Fruit fly (Drosophila melanogaster) whole organism, embryonic: ENCODE data around the gene CG13113.

Experiments used
- CG11085 ChIP-seq: fragments of 200-800 bp; sonication (Bioruptor generic); IDR thresholded peaks from 2 replicates; pipeline ENCODE4 v1.3.6; 2022; ENCODE audit warnings: missing biosample characterization, missing genetic modification characterization
- CG12769 ChIP-seq: fragments of 200-800 bp; sonication (Bioruptor generic); optimal IDR thresholded peaks from 2 replicates; lab custom pipeline; 2019; ENCODE audit warnings: missing biosample characterization, mild to moderate bottlenecking, missing genetic modification characterization, moderate library complexity
- CG15479 ChIP-seq: fragments of 200-800 bp; sonication (Bioruptor generic); optimal IDR thresholded peaks from 3 replicates; lab custom pipeline; 2019; ENCODE audit warnings: missing biosample characterization, mild to moderate bottlenecking, missing genetic modification characterization, moderate library complexity
- CG15601 ChIP-seq: fragments of 200-800 bp; sonication (Bioruptor generic); optimal IDR thresholded peaks from 3 replicates; lab custom pipeline; 2019; ENCODE audit warnings: missing biosample characterization, mild to moderate bottlenecking, missing genetic modification characterization, moderate library complexity
- CG18619 ChIP-seq: fragments of 200-800 bp; sonication (Bioruptor generic); optimal IDR thresholded peaks from 3 replicates; lab custom pipeline; 2017; ENCODE audit warnings: missing biosample characterization, mild to moderate bottlenecking, missing genetic modification characterization
- CG18764 ChIP-seq: fragments of 200-800 bp; sonication (Bioruptor generic); optimal IDR thresholded peaks from 3 replicates; lab custom pipeline; 2016; ENCODE audit warnings: missing biosample characterization, missing genetic modification characterization
- CG3065 ChIP-seq: fragments of 200-800 bp; sonication (Bioruptor generic); optimal IDR thresholded peaks from 2 replicates; lab custom pipeline; 2016; ENCODE audit warnings: missing biosample characterization, missing genetic modification characterization
- CG31365 ChIP-seq: fragments of 200-800 bp; sonication (Bioruptor generic); optimal IDR thresholded peaks from 2 replicates; lab custom pipeline; 2018; ENCODE audit warnings: missing biosample characterization, mild to moderate bottlenecking, missing genetic modification characterization
- CG32767 ChIP-seq: fragments of 200-800 bp; sonication (Bioruptor generic); IDR thresholded peaks from 2 replicates; pipeline ENCODE4 v1.3.6; 2022; ENCODE audit warnings: missing biosample characterization, missing genetic modification characterization
- CG33213 ChIP-seq: fragments of 200-800 bp; sonication (Bioruptor generic); optimal IDR thresholded peaks from 3 replicates; lab custom pipeline; 2016; ENCODE audit warnings: missing biosample characterization, missing genetic modification characterization
- CG42726 ChIP-seq: fragments of 200-800 bp; sonication (Bioruptor generic); IDR thresholded peaks from 2 replicates; pipeline ENCODE4 v1.3.6; 2022; ENCODE audit warnings: missing biosample characterization, missing genetic modification characterization; ENCODE audit not compliant: partially characterized antibody
- CG43689 ChIP-seq: fragments of 200-800 bp; sonication (Bioruptor generic); IDR thresholded peaks from 2 replicates; pipeline ENCODE4 v1.3.6; 2022; ENCODE audit warnings: missing biosample characterization, missing genetic modification characterization
- CG6272 ChIP-seq: fragments of 200-800 bp; sonication (Bioruptor generic); IDR thresholded peaks from 2 replicates; pipeline ENCODE4 v1.3.6; 2022; ENCODE audit warnings: missing biosample characterization, missing genetic modification characterization
- CG6791 ChIP-seq: fragments of 200-800 bp; sonication (Bioruptor generic); IDR thresholded peaks from 3 replicates; pipeline ENCODE4 v1.3.6; 2022; ENCODE audit warnings: missing biosample characterization, missing genetic modification characterization; ENCODE audit not compliant: partially characterized antibody
- CG7928 ChIP-seq: fragments of 200-800 bp; sonication (Bioruptor generic); optimal IDR thresholded peaks from 2 replicates; lab custom pipeline; 2017; ENCODE audit warnings: missing biosample characterization, mild to moderate bottlenecking, missing genetic modification characterization
- CG9817 ChIP-seq: fragments of 200-800 bp; sonication (Bioruptor generic); optimal IDR thresholded peaks from 2 replicates; lab custom pipeline; 2018; ENCODE audit warnings: missing biosample characterization, mild to moderate bottlenecking, missing genetic modification characterization, moderate library complexity
- CTCF ChIP-seq: fragments of 200-800 bp; sonication (Bioruptor generic); optimal IDR thresholded peaks from 2 replicates; lab custom pipeline; 2017; ENCODE audit warnings: missing biosample characterization, mild to moderate bottlenecking, missing genetic modification characterization, moderate library complexity
- Deaf1 ChIP-seq: fragments of 200-800 bp; optimal IDR thresholded peaks from 3 replicates; lab custom pipeline; 2019; ENCODE audit warnings: missing biosample characterization, mild to moderate bottlenecking, missing genetic modification characterization, moderate library complexity
- Doc2 ChIP-seq: fragments of 200-800 bp; sonication (Bioruptor generic); IDR thresholded peaks from 2 replicates; pipeline ENCODE4 v1.3.6; 2022; ENCODE audit warnings: missing biosample characterization, missing genetic modification characterization
- Hmx ChIP-seq: fragments of 200-800 bp; sonication (Bioruptor generic); optimal IDR thresholded peaks from 2 replicates; lab custom pipeline; 2016; ENCODE audit warnings: missing biosample characterization, missing genetic modification characterization
- Lim3 ChIP-seq: fragments of 200-800 bp; sonication (Bioruptor generic); IDR thresholded peaks from 2 replicates; pipeline ENCODE4 v1.3.6; 2022; ENCODE audit warnings: missing biosample characterization, missing genetic modification characterization
- Nf-YB ChIP-seq: fragments of 200-800 bp; sonication (Bioruptor generic); optimal IDR thresholded peaks from 3 replicates; lab custom pipeline; 2019; ENCODE audit warnings: missing biosample characterization, mild to moderate bottlenecking, missing genetic modification characterization, moderate library complexity
- Nf-YC ChIP-seq: fragments of 200-800 bp; optimal IDR thresholded peaks from 3 replicates; lab custom pipeline; 2019; ENCODE audit warnings: missing biosample characterization, mild to moderate bottlenecking, missing genetic modification characterization, moderate library complexity
- Ptx1 ChIP-seq: fragments of 200-800 bp; sonication (Bioruptor generic); IDR thresholded peaks from 2 replicates; pipeline ENCODE4 v1.3.6; 2022; ENCODE audit warnings: missing biosample characterization, missing genetic modification characterization
- Rfx ChIP-seq: fragments of 200-800 bp; sonication (Bioruptor generic); IDR thresholded peaks from 2 replicates; pipeline ENCODE4 v1.3.6; 2022; ENCODE audit warnings: missing biosample characterization, missing genetic modification characterization
- Sox100B ChIP-seq: fragments of 200-800 bp; sonication (Bioruptor generic); optimal IDR thresholded peaks from 3 replicates; lab custom pipeline; 2018; ENCODE audit warnings: missing biosample characterization, mild to moderate bottlenecking, missing genetic modification characterization
- Sox102F ChIP-seq: fragments of 200-800 bp; sonication (Bioruptor generic); optimal IDR thresholded peaks from 2 replicates; lab custom pipeline; 2018; ENCODE audit warnings: missing biosample characterization, mild to moderate bottlenecking, missing genetic modification characterization, moderate library complexity
- ac ChIP-seq: fragments of 200-800 bp; sonication (Bioruptor generic); optimal IDR thresholded peaks from 3 replicates; lab custom pipeline; 2017; ENCODE audit warnings: missing biosample characterization, mild to moderate bottlenecking, missing genetic modification characterization
- bigmax ChIP-seq: fragments of 200-800 bp; sonication (Bioruptor generic); optimal IDR thresholded peaks from 2 replicates; lab custom pipeline; 2018; ENCODE audit warnings: missing biosample characterization, mild to moderate bottlenecking, missing genetic modification characterization
- cg ChIP-seq: fragments of 200-800 bp; sonication (Bioruptor generic); optimal IDR thresholded peaks from 3 replicates; lab custom pipeline; 2019; ENCODE audit warnings: missing biosample characterization, mild to moderate bottlenecking, missing genetic modification characterization, moderate library complexity
- chif ChIP-seq, 2 experiments: fragments of 200-800 bp; sonication (Bioruptor generic); optimal IDR thresholded peaks; 3 replicates each; lab custom pipeline; 2016; ENCODE audit warnings: missing biosample characterization in 2 of 2, missing genetic modification characterization in 2 of 2
- dan ChIP-seq: fragments of 200-800 bp; sonication (Bioruptor generic); IDR thresholded peaks from 2 replicates; pipeline ENCODE4 v1.3.6; 2022; ENCODE audit warnings: missing biosample characterization, missing genetic modification characterization
- ems ChIP-seq: fragments of 200-800 bp; sonication (Bioruptor generic); optimal IDR thresholded peaks from 3 replicates; lab custom pipeline; 2016; ENCODE audit warnings: missing biosample characterization, missing genetic modification characterization
- gcm ChIP-seq: fragments of 200-800 bp; sonication (Bioruptor generic); optimal IDR thresholded peaks from 2 replicates; lab custom pipeline; 2019; ENCODE audit warnings: missing biosample characterization, mild to moderate bottlenecking, missing genetic modification characterization, moderate library complexity
- ind ChIP-seq: fragments of 200-800 bp; sonication (Bioruptor generic); optimal IDR thresholded peaks from 3 replicates; lab custom pipeline; 2016; ENCODE audit warnings: missing biosample characterization, missing genetic modification characterization
- klu ChIP-seq: fragments of 200-800 bp; sonication (Bioruptor generic); IDR thresholded peaks from 2 replicates; pipeline ENCODE4 v1.3.6; 2022; ENCODE audit warnings: missing biosample characterization, missing genetic modification characterization
- oc ChIP-seq: fragments of 200-800 bp; sonication (Bioruptor generic); optimal IDR thresholded peaks from 2 replicates; lab custom pipeline; 2018; ENCODE audit warnings: missing biosample characterization, mild to moderate bottlenecking, missing genetic modification characterization, moderate library complexity
- peb ChIP-seq: fragments of 200-800 bp; sonication (Bioruptor generic); IDR thresholded peaks from 2 replicates; pipeline ENCODE4 v1.3.6; 2022; ENCODE audit warnings: missing biosample characterization, missing genetic modification characterization
- pnt ChIP-seq: fragments of 200-800 bp; sonication (Bioruptor generic); optimal IDR thresholded peaks from 3 replicates; lab custom pipeline; 2016; ENCODE audit warnings: missing biosample characterization, missing genetic modification characterization
- pros ChIP-seq: fragments of 200-800 bp; sonication (Bioruptor generic); optimal IDR thresholded peaks from 3 replicates; lab custom pipeline; 2019; ENCODE audit warnings: missing biosample characterization, mild to moderate bottlenecking, missing genetic modification characterization, moderate library complexity
- pum ChIP-seq: fragments of 200-800 bp; sonication (Bioruptor generic); optimal IDR thresholded peaks from 2 replicates; lab custom pipeline; 2016; ENCODE audit warnings: missing biosample characterization, missing genetic modification characterization
- row ChIP-seq: fragments of 200-800 bp; sonication (Bioruptor generic); IDR thresholded peaks from 3 replicates; pipeline ENCODE4 v1.3.6; 2022; ENCODE audit warnings: missing biosample characterization, missing genetic modification characterization
- seq ChIP-seq: fragments of 200-800 bp; sonication (Bioruptor generic); IDR thresholded peaks from 2 replicates; pipeline ENCODE4 v1.3.6; 2022; ENCODE audit warnings: missing biosample characterization, missing genetic modification characterization
- slbo ChIP-seq: fragments of 200-800 bp; sonication (Bioruptor generic); IDR thresholded peaks from 2 replicates; pipeline ENCODE4 v1.3.6; 2022; ENCODE audit warnings: missing biosample characterization, missing genetic modification characterization
- slou ChIP-seq: fragments of 200-800 bp; sonication (Bioruptor generic); optimal IDR thresholded peaks from 3 replicates; lab custom pipeline; 2016; ENCODE audit warnings: missing biosample characterization, missing genetic modification characterization
- ssp ChIP-seq: fragments of 200-800 bp; sonication (Bioruptor generic); IDR thresholded peaks from 2 replicates; pipeline ENCODE4 v1.3.6; 2022; ENCODE audit warnings: missing biosample characterization, missing genetic modification characterization
- tll ChIP-seq, 2 experiments: fragments of 200-800 bp in 1 of 2; fragments of >200 bp in 1 of 2; sonication (Bioruptor generic) in 1 of 2; optimal IDR thresholded peaks; 2 replicates each; lab custom pipeline; 2017 to 2019; ENCODE audit warnings: missing biosample characterization in 2 of 2, missing genetic modification characterization in 2 of 2, mild to moderate bottlenecking in 1 of 2, moderate library complexity in 1 of 2
- vfl ChIP-seq: fragments of 200-800 bp; sonication (Bioruptor generic); optimal IDR thresholded peaks from 2 replicates; lab custom pipeline; 2016; ENCODE audit warnings: missing biosample characterization, missing genetic modification characterization
- wdn ChIP-seq: fragments of 200-800 bp; sonication (Bioruptor generic); IDR thresholded peaks from 2 replicates; pipeline ENCODE4 v1.3.6; 2022; ENCODE audit warnings: missing biosample characterization, missing genetic modification characterization
- wor ChIP-seq: fragments of 200-800 bp; sonication (Bioruptor generic); IDR thresholded peaks from 2 replicates; pipeline ENCODE4 v1.3.6; 2022; ENCODE audit warnings: missing biosample characterization, missing genetic modification characterization
- zen2 ChIP-seq: fragments of 200-800 bp; sonication (Bioruptor generic); IDR thresholded peaks from 3 replicates; pipeline ENCODE4 v1.3.6; 2022; ENCODE audit warnings: missing biosample characterization, missing genetic modification characterization; ENCODE audit not compliant: partially characterized antibody

Gene CG13113

dm6 chr2L:9576269-9576933 is 32.4 kb downstream of the CG13113 start, which contains the start of gene Mtpalpha (continued):
- TF ChIP-seq CG18764 (GFP tag; lab: Kevin White, UChicago) (no peak), CG18619 (GFP tag; lab: Kevin White, UChicago) (no peak), Lim3 (GFP tag; lab: Robert Waterston, UW) (no peak), CG42726 (0 out of 2 replicates have a peak, but pooled peaks have one; percentile 15), CTCF (GFP tag; lab: Kevin White, UChicago) (peak; percentile 99), tll (GFP tag; optimal IDR thresholded peaks at IDR 0.05; lab: Kevin White, UChicago) (no peak), Hmx (GFP tag; lab: Kevin White, UChicago) (no peak), dan (GFP tag; lab: Robert Waterston, UW) (no peak), CG15601 (peak; percentile 39), ind (GFP tag; lab: Kevin White, UChicago) (peak; percentile 15), ac (GFP tag; lab: Kevin White, UChicago) (no peak), Doc2 (no peak), zen2 (GFP tag; lab: Robert Waterston, UW) (no peak), CG31365 (tag; lab: Kevin White, UChicago) (no peak), peb (no peak), bigmax (no peak), klu (GFP tag; lab: Robert Waterston, UW) (no peak), CG32767 (GFP tag; lab: Robert Waterston, UW) (no peak), ssp (peak; percentile 47), slbo (GFP tag; lab: Robert Waterston, UW) (peak; percentile 63; the same call in 1 of the 2 replicates), pum (peak; percentile 27), CG7928 (GFP tag; lab: Kevin White, UChicago) (no peak), slou (GFP tag; lab: Kevin White, UChicago) (no peak), CG12769 (tag; lab: Kevin White, UChicago) (no peak), CG6272 (GFP tag; lab: Robert Waterston, UW) (no peak), CG43689 (no peak), pnt (GFP tag; lab: Kevin White, UChicago) (peak; percentile 22), Ptx1 (GFP tag; lab: Robert Waterston, UW) (peak; percentile 52), Sox100B (peak; percentile 8), CG33213 (peak; percentile 76), ems (GFP tag; lab: Kevin White, UChicago) (peak; percentile 16), CG11085 (GFP tag; lab: Robert Waterston, UW) (no peak), wdn (GFP tag; lab: Robert Waterston, UW) (no peak), row (GFP tag; lab: Robert Waterston, UW) (0 out of 3 replicates have a peak, but pooled peaks have one; percentile 20), vfl (GFP tag; lab: Kevin White, UChicago) (no peak)

dm6 chr2L:9579538-9579937 is 35.6 kb downstream of the CG13113 start, which contains the start of gene CG31709:
CG31709 (minus strand) TSS chr2L:9579638.
- TF ChIP-seq Rfx = no peak
- TF ChIP-seq CG9817 (tag; lab: Kevin White, UChicago) = no peak
- TF ChIP-seq CG3065 (GFP tag; lab: Kevin White, UChicago) = no peak

- TF ChIP-seq wor (GFP tag; lab: Robert Waterston, UW) (no peak), CG6791 (GFP tag; lab: Robert Waterston, UW) (0 out of 3 replicates have a peak, but pooled peaks have one; percentile 15), Deaf1 (tag; lab: Kevin White, UChicago) (peak; percentile 88), gcm (GFP tag; lab: Kevin White, UChicago) (peak; percentile 83), CG15479 (GFP tag; lab: Kevin White, UChicago) (peak; percentile 47), cg (GFP tag; lab: Kevin White, UChicago) (peak; percentile 78), oc (tag; lab: Kevin White, UChicago) (peak; percentile 54), pros (GFP tag; lab: Kevin White, UChicago) (peak; percentile 0), Nf-YB (GFP tag; lab: Kevin White, UChicago) (peak; percentile 98), seq (GFP tag; lab: Robert Waterston, UW) (peak; percentile 23; the same call in 1 of the 2 replicates), chif (GFP tag; optimal IDR thresholded peaks at IDR 0.05; lab: Kevin White, UChicago) (peak in 1 of 2 experiments; percentile 9), Nf-YC (tag; lab: Kevin White, UChicago) (peak; percentile 98), Sox102F (GFP tag; lab: Kevin White, UChicago) (no peak)
Observed at dm6 chr2L:9581582-9581981, 37.6 kb downstream of the CG13113 start, which contains the start of gene gcm. gcm (minus strand) TSS chr2L:9581745.
